Worm (Caenorhabditis elegans): ENCODE measurements around the gene ifg-1.

ifg-1 gene

ce11 chrII:8185016-8185493 is 32.0 kb upstream of the ifg-1 start, which contains the start of the genes mig-5 and cct-1 (continued):
- TF ChIP-seq lin-13 (GFP tag; optimal IDR thresholded peaks at IDR 0.05): peak; percentile 87
- TF ChIP-seq jun-1 (tag; optimal IDR thresholded peaks at IDR 0.05): peak; percentile 86
- TF ChIP-seq dmd-9 (GFP tag; IDR thresholded peaks at IDR 0.05): no peak
- peak; percentile 56 for TF ChIP-seq mxl-3 (GFP tag; optimal IDR thresholded peaks at IDR 0.05)
- TF ChIP-seq ZK546.5 (tag; optimal IDR thresholded peaks at IDR 0.05): peak in 1 of 2 experiments; percentile 82
- TF ChIP-seq lir-3 (tag; optimal IDR thresholded peaks at IDR 0.05): peak; percentile 41
- TF ChIP-seq unc-39 (tag; optimal IDR thresholded peaks at IDR 0.05): no peak
- peak; percentile 78; the same call in 1 of the 2 replicates for TF ChIP-seq nhr-42 (GFP tag; IDR thresholded peaks at IDR 0.05)
- TF ChIP-seq zag-1 (tag; optimal IDR thresholded peaks at IDR 0.05): peak; percentile 87
- TF ChIP-seq attf-4 (tag; optimal IDR thresholded peaks at IDR 0.05): no peak
- TF ChIP-seq dpl-1 (GFP tag; optimal IDR thresholded peaks at IDR 0.05): peak; percentile 91
- TF ChIP-seq mes-2 (tag; optimal IDR thresholded peaks at IDR 0.05; ENCODE audit: poor library complexity, severe bottlenecking): peak; percentile 98
- TF ChIP-seq ZK337.2 (GFP tag; IDR thresholded peaks at IDR 0.05): no peak
- peak; percentile 62 for TF ChIP-seq pqm-1 (tag; optimal IDR thresholded peaks at IDR 0.05)
- peak; percentile 85 for TF ChIP-seq F10B5.3 (tag; optimal IDR thresholded peaks at IDR 0.05)
- peak; percentile 88 for TF ChIP-seq nhr-10 (tag; optimal IDR thresholded peaks at IDR 0.05)
- TF ChIP-seq gei-8 (GFP tag; optimal IDR thresholded peaks at IDR 0.05): no peak
- peak; percentile 93 for TF ChIP-seq T20F7.1 (GFP tag; optimal IDR thresholded peaks at IDR 0.05)
- peak; percentile 94 for TF ChIP-seq hlh-11 (tag; optimal IDR thresholded peaks at IDR 0.05)
- TF ChIP-seq daf-12 (tag; optimal IDR thresholded peaks at IDR 0.05): no peak
- no peak for TF ChIP-seq D1046.2 (GFP tag; IDR thresholded peaks at IDR 0.05)
- TF ChIP-seq zfp-2 (tag; optimal IDR thresholded peaks at IDR 0.05): peak; percentile 78
- TF ChIP-seq nhr-48 (tag; optimal IDR thresholded peaks at IDR 0.05): peak; percentile 87
- peak; percentile 66 for TF ChIP-seq egl-43 (GFP tag; IDR thresholded peaks at IDR 0.05)
- no peak for TF ChIP-seq F49E8.2 (tag; optimal IDR thresholded peaks at IDR 0.05; ENCODE audit: borderline replicate concordance)
- TF ChIP-seq spr-3 (GFP tag; optimal IDR thresholded peaks at IDR 0.05): peak; percentile 78
- peak in 1 of 2 experiments; percentile 98 for TF ChIP-seq unc-62 (GFP tag; optimal IDR thresholded peaks at IDR 0.05 in 1 of 2)
- TF ChIP-seq unc-62 (tag; optimal IDR thresholded peaks at IDR 0.05): no peak
- 0 out of 2 replicates have a peak, but pooled peaks have one; percentile 29 for TF ChIP-seq vab-7 (GFP tag; IDR thresholded peaks at IDR 0.05)
- TF ChIP-seq zip-11 (GFP tag; IDR thresholded peaks at IDR 0.05): no peak
- no peak for TF ChIP-seq snpc-4 (tag; optimal IDR thresholded peaks at IDR 0.05)
- TF ChIP-seq php-3 (GFP tag; IDR thresholded peaks at IDR 0.05): peak; percentile 96
- peak; percentile 91 for TF ChIP-seq tra-1 (GFP tag; IDR thresholded peaks at IDR 0.05)
- TF ChIP-seq cey-2 (tag; optimal IDR thresholded peaks at IDR 0.05; ENCODE audit: borderline replicate concordance, insufficient read depth): no peak
- TF ChIP-seq nhr-76 (tag; optimal IDR thresholded peaks at IDR 0.05): peak; percentile 2
- TF ChIP-seq nhr-28 (tag; optimal IDR thresholded peaks at IDR 0.05): peak; percentile 91
- TF ChIP-seq T26A8.4 (GFP tag; IDR thresholded peaks at IDR 0.05): peak; percentile 97
- TF ChIP-seq nhr-41 (GFP tag; IDR thresholded peaks at IDR 0.05): no peak
- peak; percentile 92 for TF ChIP-seq duxl-1 (tag; optimal IDR thresholded peaks at IDR 0.05; ENCODE audit: poor library complexity)
- peak; percentile 57; the same call in 1 of the 2 replicates for TF ChIP-seq mxl-2 (GFP tag; conservative IDR thresholded peaks at IDR 0.05)
- TF ChIP-seq lsy-2 (tag; optimal IDR thresholded peaks at IDR 0.05): peak; percentile 99 to 100
- TF ChIP-seq ama-1 (optimal IDR thresholded peaks at IDR 0.05): no peak
- TF ChIP-seq F37D6.2 (tag; optimal IDR thresholded peaks at IDR 0.05): peak; percentile 88
- TF ChIP-seq daf-16 (GFP tag; optimal IDR thresholded peaks at IDR 0.05): peak; percentile 61 to 87
- TF ChIP-seq daf-16 (tag; optimal IDR thresholded peaks at IDR 0.05): peak; percentile 84
- TF ChIP-seq Y105C5A.15 (GFP tag; IDR thresholded peaks at IDR 0.05): no peak
- no peak for TF ChIP-seq Y75B8A.6 (GFP tag; IDR thresholded peaks at IDR 0.05)
- TF ChIP-seq ceh-32 (tag; optimal IDR thresholded peaks at IDR 0.05; ENCODE audit: poor library complexity): peak; percentile 53
- TF ChIP-seq aha-1 (tag): peak; percentile 85
- TF ChIP-seq snpc-1.2 (GFP tag; IDR thresholded peaks at IDR 0.05): no peak
- peak; percentile 49 for TF ChIP-seq nhr-237 (tag; optimal IDR thresholded peaks at IDR 0.05)
- peak; percentile 98 for TF ChIP-seq dve-1 (tag; optimal IDR thresholded peaks at IDR 0.05; ENCODE audit: insufficient read depth)
